Fruit fly (Drosophila melanogaster) whole organism, adult: Measurements from ENCODE around the gene eIF2D.

Experiments used
- CG33017 ChIP-seq: fragments of 200-800 bp; sonication (Bioruptor generic); optimal IDR thresholded peaks from 2 replicates; lab custom pipeline; 2018; ENCODE audit warnings: missing biosample characterization, mild to moderate bottlenecking, missing genetic modification characterization, moderate library complexity
- CG5204 ChIP-seq: fragments of 200-800 bp; sonication (Bioruptor generic); optimal IDR thresholded peaks from 2 replicates; lab custom pipeline; 2016; ENCODE audit warnings: missing biosample characterization, missing genetic modification characterization
- CG7101 ChIP-seq: fragments of 200-800 bp; sonication (Bioruptor generic); optimal IDR thresholded peaks from 2 replicates; lab custom pipeline; 2018; ENCODE audit warnings: missing biosample characterization, mild to moderate bottlenecking, missing genetic modification characterization, moderate library complexity
- Clk ChIP-seq: fragments of 200-800 bp; sonication (Bioruptor generic); optimal IDR thresholded peaks from 2 replicates; lab custom pipeline; 2017; ENCODE audit warnings: missing biosample characterization, missing genetic modification characterization
- Hr96 ChIP-seq: fragments of 200-800 bp; sonication (Bioruptor generic); optimal IDR thresholded peaks from 2 replicates; lab custom pipeline; 2016; ENCODE audit warnings: missing biosample characterization, missing genetic modification characterization
- cic ChIP-seq: fragments of 200-800 bp; sonication (Bioruptor generic); optimal IDR thresholded peaks from 2 replicates; lab custom pipeline; 2017; ENCODE audit warnings: missing biosample characterization, mild to moderate bottlenecking, missing genetic modification characterization, moderate library complexity
- cnc ChIP-seq, 2 experiments: fragments of >200 bp; optimal IDR thresholded peaks; 2 replicates each; lab custom pipeline; 2017
- kay ChIP-seq: fragments of 200-800 bp; sonication (Bioruptor generic); peaks from one replicate; lab custom pipeline; 2016; ENCODE audit warnings: missing biosample characterization, missing genetic modification characterization, borderline replicate concordance
- pad ChIP-seq: fragments of 200-800 bp; sonication (Bioruptor generic); optimal IDR thresholded peaks from 3 replicates; lab custom pipeline; 2017; ENCODE audit warnings: missing biosample characterization, missing genetic modification characterization, mild to moderate bottlenecking, moderate library complexity, missing genetic modification reagents
- toe ChIP-seq: fragments of 200-800 bp; sonication (Bioruptor generic); optimal IDR thresholded peaks from 2 replicates; lab custom pipeline; 2016; ENCODE audit warnings: missing biosample characterization, missing genetic modification characterization

dm6 chr3R:29124128-29124527 is 27.5 kb downstream of the eIF2D start:
- TF ChIP-seq pad (GFP tag; lab: Kevin White, UChicago) (peak; percentile 88), cnc (optimal IDR thresholded peaks at IDR 0.05; lab: Kevin White, UChicago) (no peak), kay (GFP tag; lab: Kevin White, UChicago) (no peak), cic (GFP tag; lab: Kevin White, UChicago) (no peak), toe (GFP tag; lab: Kevin White, UChicago) (no peak), CG7101 (tag; lab: Kevin White, UChicago) (peak; percentile 81), CG5204 (GFP tag; lab: Kevin White, UChicago) (no peak), Clk (GFP tag; lab: Kevin White, UChicago) (no peak), CG33017 (tag; lab: Kevin White, UChicago) (peak; percentile 74), Hr96 (GFP tag; lab: Kevin White, UChicago) (no peak)
